Worm (Caenorhabditis elegans) whole organism, late embryonic: ENCODE results near the gene M28.8.

Source experiments
- C38D4.7 ChIP-seq: fragments of 200-800 bp; sonication (Bioruptor generic); optimal IDR thresholded peaks from 2 replicates; lab custom pipeline; 2018; ENCODE audit warnings: mild to moderate bottlenecking, missing genetic modification characterization, moderate library complexity, missing compliant biosample characterization
- K09A11.1 ChIP-seq: sonication (generic microtip); optimal IDR thresholded peaks from 2 replicates; lab custom pipeline; 2017; ENCODE audit warnings: antibody characterized with exemption, mild to moderate bottlenecking, missing genetic modification characterization, missing compliant biosample characterization; ENCODE audit not compliant: insufficient read depth
- Y22D7AL.16 ChIP-seq: sonication (generic microtip); optimal IDR thresholded peaks from 2 replicates; lab custom pipeline; 2016; ENCODE audit warnings: missing genetic modification characterization, missing compliant biosample characterization
- ama-1 ChIP-seq: fragments of 150-350 bp; optimal IDR thresholded peaks from 2 replicates; lab custom pipeline; 2014
- ceh-18 ChIP-seq: sonication (generic microtip); optimal IDR thresholded peaks from 2 replicates; lab custom pipeline; 2016; ENCODE audit warnings: missing genetic modification characterization, missing compliant biosample characterization
- ceh-2 ChIP-seq: sonication (generic microtip); optimal IDR thresholded peaks from 2 replicates; lab custom pipeline; 2016; ENCODE audit warnings: missing genotype, missing genetic modification characterization, missing compliant biosample characterization
- ceh-24 ChIP-seq: sonication (generic microtip); optimal IDR thresholded peaks from 2 replicates; lab custom pipeline; 2016; ENCODE audit warnings: mild to moderate bottlenecking, missing genetic modification characterization, missing compliant biosample characterization
- ceh-30 ChIP-seq: fragments of 150-350 bp; optimal IDR thresholded peaks from 2 replicates; lab custom pipeline; 2014; ENCODE audit warnings: missing biosample characterization, missing genetic modification characterization
- ceh-34 ChIP-seq: sonication (generic microtip); optimal IDR thresholded peaks from 2 replicates; lab custom pipeline; 2016; ENCODE audit warnings: mild to moderate bottlenecking, missing genetic modification characterization, missing compliant biosample characterization
- ceh-9 ChIP-seq: sonication (generic microtip); optimal IDR thresholded peaks from 2 replicates; lab custom pipeline; 2016; ENCODE audit warnings: mild to moderate bottlenecking, missing genetic modification characterization, inconsistent platforms, missing compliant biosample characterization
- che-1 ChIP-seq: sonication (generic microtip); optimal IDR thresholded peaks from 2 replicates; lab custom pipeline; 2016; ENCODE audit warnings: mild to moderate bottlenecking, missing genetic modification characterization, missing compliant biosample characterization
- dmd-4 ChIP-seq: sonication (generic microtip); optimal IDR thresholded peaks from 2 replicates; lab custom pipeline; 2016; ENCODE audit warnings: borderline replicate concordance, missing genetic modification characterization, missing compliant biosample characterization
- dve-1 ChIP-seq: sonication (generic microtip); optimal IDR thresholded peaks from 2 replicates; lab custom pipeline; 2017; ENCODE audit warnings: antibody characterized with exemption, mild to moderate bottlenecking, missing genetic modification characterization, missing compliant biosample characterization
- ets-4 ChIP-seq: sonication (generic microtip); optimal IDR thresholded peaks from 2 replicates; lab custom pipeline; 2016; ENCODE audit warnings: missing genetic modification characterization, missing compliant biosample characterization
- eyg-1 ChIP-seq: sonication (generic microtip); optimal IDR thresholded peaks from 2 replicates; lab custom pipeline; 2016; ENCODE audit warnings: missing genotype, missing genetic modification characterization, missing compliant biosample characterization
- fkh-10 ChIP-seq: fragments of 150-350 bp; optimal IDR thresholded peaks from 2 replicates; lab custom pipeline; 2014; ENCODE audit warnings: missing biosample characterization, missing genetic modification reagents, missing genetic modification characterization
- fkh-6 ChIP-seq: sonication (generic microtip); optimal IDR thresholded peaks from 2 replicates; lab custom pipeline; 2016; ENCODE audit warnings: missing genetic modification characterization, missing compliant biosample characterization
- hlh-15 ChIP-seq: sonication (generic microtip); optimal IDR thresholded peaks from 2 replicates; lab custom pipeline; 2016; ENCODE audit warnings: missing genetic modification characterization, missing compliant biosample characterization
- lim-6 ChIP-seq: sonication (generic microtip); optimal IDR thresholded peaks from 2 replicates; lab custom pipeline; 2016; ENCODE audit warnings: missing genetic modification characterization, missing compliant biosample characterization
- lin-11 ChIP-seq: fragments of 200-800 bp; sonication (Bioruptor generic); optimal IDR thresholded peaks from 2 replicates; lab custom pipeline; 2018; ENCODE audit warnings: mild to moderate bottlenecking, missing genetic modification characterization, missing compliant biosample characterization
- madf-2 ChIP-seq: sonication (generic microtip); optimal IDR thresholded peaks from 2 replicates; lab custom pipeline; 2017; ENCODE audit warnings: missing genetic modification characterization, missing compliant biosample characterization
- mec-3 ChIP-seq: sonication (generic microtip); optimal IDR thresholded peaks from 2 replicates; lab custom pipeline; 2016; ENCODE audit warnings: borderline replicate concordance, missing genetic modification characterization, missing compliant biosample characterization
- nfya-1 ChIP-seq: sonication (generic microtip); optimal IDR thresholded peaks from 2 replicates; lab custom pipeline; 2017; ENCODE audit warnings: missing genetic modification characterization, mild to moderate bottlenecking, missing compliant biosample characterization, antibody characterized with exemption, moderate library complexity
- nhr-11 ChIP-seq: fragments of 150-350 bp; optimal IDR thresholded peaks from 2 replicates; lab custom pipeline; 2014; ENCODE audit warnings: missing biosample characterization, missing genetic modification characterization
- nhr-232 ChIP-seq: sonication (generic microtip); optimal IDR thresholded peaks from 2 replicates; lab custom pipeline; 2016; ENCODE audit warnings: missing genetic modification characterization, missing compliant biosample characterization
- npax-4 ChIP-seq: sonication (generic microtip); optimal IDR thresholded peaks from 2 replicates; lab custom pipeline; 2016; ENCODE audit warnings: missing genetic modification characterization, missing compliant biosample characterization
- pag-3 ChIP-seq: sonication (generic microtip); optimal IDR thresholded peaks from 2 replicates; lab custom pipeline; 2016; ENCODE audit warnings: missing compliant biosample characterization, missing genetic modification characterization, borderline replicate concordance
- pat-9 ChIP-seq: fragments of 200-800 bp; sonication (Bioruptor generic); optimal IDR thresholded peaks from 2 replicates; lab custom pipeline; 2018; ENCODE audit warnings: mild to moderate bottlenecking, missing genetic modification characterization, moderate library complexity, missing compliant biosample characterization
- pax-1 ChIP-seq: fragments of 150-350 bp; optimal IDR thresholded peaks from 2 replicates; lab custom pipeline; 2014; ENCODE audit warnings: missing biosample characterization, missing genetic modification characterization
- pha-2 ChIP-seq: sonication (generic microtip); optimal IDR thresholded peaks from 2 replicates; lab custom pipeline; 2017; ENCODE audit warnings: mild to moderate bottlenecking, missing genetic modification characterization, missing compliant biosample characterization
- rnt-1 ChIP-seq: sonication (generic microtip); optimal IDR thresholded peaks from 2 replicates; lab custom pipeline; 2016; ENCODE audit warnings: missing genetic modification characterization, missing compliant biosample characterization
- sox-4 ChIP-seq: sonication (generic microtip); optimal IDR thresholded peaks from 2 replicates; lab custom pipeline; 2017; ENCODE audit warnings: mild to moderate bottlenecking, missing genetic modification characterization, inconsistent platforms, missing compliant biosample characterization
- syd-9 ChIP-seq: sonication (generic microtip); optimal IDR thresholded peaks from 2 replicates; lab custom pipeline; 2016; ENCODE audit warnings: mild to moderate bottlenecking, missing genetic modification characterization, moderate library complexity, missing compliant biosample characterization
- tbx-2 ChIP-seq: sonication (generic microtip); optimal IDR thresholded peaks from 2 replicates; lab custom pipeline; 2016; ENCODE audit warnings: missing genetic modification characterization, missing compliant biosample characterization
- ttx-3 ChIP-seq: sonication (generic microtip); optimal IDR thresholded peaks from 2 replicates; lab custom pipeline; 2016; ENCODE audit warnings: missing genetic modification reagents, missing genetic modification characterization, missing compliant biosample characterization
- unc-3 ChIP-seq, 2 experiments: fragments of 200-800 bp in 1 of 2; sonication (Bioruptor generic) in 1 of 2; sonication (generic microtip) in 1 of 2; conservative IDR thresholded peaks in 1 of 2; optimal IDR thresholded peaks in 1 of 2; 2 replicates each; pipeline versions ENCODE4 v1.3.6 to Lab custom; 2016 to 2022; ENCODE audit warnings: missing compliant biosample characterization in 2 of 2, missing genetic modification characterization in 2 of 2, missing genetic modification reagents in 1 of 2
- ztf-16 ChIP-seq: sonication (generic microtip); optimal IDR thresholded peaks from 2 replicates; lab custom pipeline; 2017; ENCODE audit warnings: missing genetic modification characterization, missing compliant biosample characterization

Gene M28.8

DNA sequence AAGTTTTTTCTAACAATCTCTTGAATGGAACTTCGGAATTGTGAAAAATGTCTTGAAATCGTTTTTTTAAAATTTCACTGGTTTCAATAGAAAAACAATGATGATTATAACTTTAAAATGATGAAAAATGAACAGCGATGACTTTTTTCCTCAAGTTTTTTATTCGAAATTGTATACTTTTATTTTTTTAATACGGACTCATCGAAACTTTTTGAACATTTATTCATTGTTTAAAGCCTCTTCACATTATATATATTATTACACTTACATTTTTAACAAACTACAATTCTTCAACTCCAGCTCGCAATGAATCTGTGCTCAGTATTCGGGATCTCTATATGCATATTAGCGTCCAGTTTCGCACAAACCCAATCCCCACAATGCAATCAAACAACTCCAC lies at the start of gene M28.8:
Gene M28.8 (plus strand): TSS at position 301 of the 400 bp plus-strand sequence.
- TF ChIP-seq ama-1 (lab: Kevin White, UChicago) = no peak

DNA sequence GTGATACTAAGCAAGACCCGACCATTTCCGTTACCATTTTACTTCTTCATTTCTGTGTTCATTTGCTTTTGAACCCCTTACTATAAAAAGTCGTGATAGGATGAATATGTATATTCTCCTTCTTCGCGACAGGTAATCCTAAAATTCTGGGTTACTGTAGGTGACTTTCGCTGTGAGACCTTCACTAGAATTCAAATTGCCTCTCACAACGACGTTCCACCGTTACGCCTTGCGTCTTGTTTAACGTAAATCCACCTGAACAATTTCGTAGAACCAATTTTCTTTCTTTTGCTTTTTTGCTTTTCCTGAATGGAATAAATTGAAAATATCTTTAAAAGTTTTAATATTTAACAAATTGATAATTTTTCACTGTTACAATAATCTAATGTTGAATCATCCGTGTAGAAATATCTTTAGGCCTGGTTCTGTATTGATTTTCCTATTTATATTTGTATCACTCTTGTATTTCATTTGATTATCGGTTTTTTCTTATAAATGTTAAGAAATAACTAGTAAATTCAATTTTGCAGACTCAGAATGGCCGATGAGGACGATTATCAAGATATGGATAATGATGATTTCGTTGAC lies 49.1 kb upstream of the M28.8 start, which contains the start of gene rpb-6:
Gene rpb-6 (plus strand): TSS at position 538 of the 588 bp plus-strand sequence.
- TF ChIP-seq ama-1 (lab: Kevin White, UChicago) (no peak), pax-1 (tag; lab: Kevin White, UChicago) (no peak), pat-9 (tag; lab: Kevin White, UChicago) (no peak), madf-2 (tag; lab: Kevin White, UChicago) (no peak), lim-6 (tag; lab: Kevin White, UChicago) (no peak), ztf-16 (no peak), ttx-3 (tag; lab: Kevin White, UChicago) (no peak), nhr-232 (tag; lab: Kevin White, UChicago) (no peak)

DNA sequence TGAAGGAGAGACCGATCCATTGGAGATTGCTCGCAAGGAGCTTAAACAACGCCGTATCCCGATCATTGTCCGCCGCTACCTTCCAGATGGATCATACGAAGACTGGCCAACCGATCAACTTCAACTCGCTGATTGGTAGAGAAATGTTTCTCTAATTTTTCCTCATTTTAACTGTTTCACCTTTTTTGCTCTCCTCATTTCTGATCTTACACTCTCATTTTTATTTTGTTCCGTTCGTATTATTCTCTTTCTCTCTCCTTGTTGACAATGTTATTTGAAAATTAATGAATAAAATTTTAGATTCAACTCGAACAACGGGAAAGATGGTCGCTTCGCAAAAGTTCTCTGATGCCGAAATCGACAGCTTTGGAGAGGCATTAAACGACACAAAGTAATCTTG lies 48.4 kb upstream of the M28.8 start, which contains the start of gene dohh-1:
Gene dohh-1 (plus strand): TSS at position 301 of the 400 bp plus-strand sequence.
- TF ChIP-seq rnt-1 (tag; lab: Kevin White, UChicago) (no peak), fkh-6 (tag; lab: Kevin White, UChicago) (no peak), mec-3 (no peak), lin-11 (tag; lab: Kevin White, UChicago) (no peak), sox-4 (tag; lab: Kevin White, UChicago) (no peak), pag-3 (no peak), dve-1 (tag; lab: Kevin White, UChicago) (no peak), npax-4 (no peak), unc-3 (GFP tag; conservative IDR thresholded peaks at IDR 0.05; lab: Robert Waterston, UW) (no peak), unc-3 (tag; optimal IDR thresholded peaks at IDR 0.05; lab: Kevin White, UChicago) (no peak), C38D4.7 (GFP tag; lab: Kevin White, UChicago) (no peak), ceh-24 (no peak)
- TF ChIP-seq, all 69 proteins: peak for 0

DNA sequence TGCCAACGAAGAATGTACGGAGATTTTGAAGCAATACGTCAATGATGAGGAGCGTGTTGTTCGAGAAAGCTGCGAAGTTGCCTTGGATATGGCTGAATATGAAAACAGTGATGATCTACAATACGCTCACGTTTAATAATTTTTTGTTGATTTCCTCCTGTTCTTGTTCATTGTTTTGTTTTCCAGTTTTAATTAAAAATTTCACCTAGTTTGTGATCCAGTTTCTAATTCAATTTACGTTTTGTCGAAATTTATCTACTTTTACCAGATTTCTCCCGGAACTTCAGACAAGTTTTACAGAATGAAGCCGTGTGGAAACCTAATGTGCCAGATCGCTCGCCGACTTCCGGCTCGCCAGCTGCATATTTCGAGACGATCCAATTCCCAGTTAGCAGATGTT lies 47.2 kb upstream of the M28.8 start, which contains the start of gene dap-3:
Gene dap-3 (plus strand): TSS at position 301 of the 400 bp plus-strand sequence.
- TF ChIP-seq ceh-2 (tag; lab: Kevin White, UChicago) = no peak

DNA sequence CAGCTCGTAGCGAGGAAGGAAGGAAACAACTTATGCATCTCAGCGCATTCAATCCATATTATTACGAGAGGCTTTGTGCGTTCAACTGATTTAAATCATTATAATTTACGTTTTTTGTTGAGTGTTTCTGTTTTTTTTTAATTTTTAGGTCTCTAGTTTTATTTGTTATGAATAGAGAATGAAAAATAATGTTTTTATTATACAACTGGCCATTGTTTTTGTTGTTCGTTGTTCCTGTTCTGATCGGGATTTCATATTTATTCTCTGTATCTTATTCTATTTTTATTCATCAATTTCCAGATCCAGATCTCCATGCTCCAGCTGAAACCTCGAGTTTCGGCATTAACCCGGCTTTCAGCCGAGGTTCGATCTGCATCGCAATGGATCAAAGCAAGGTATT lies 45.7 kb upstream of the M28.8 start, which contains the start of gene mrps-22:
Gene mrps-22 (plus strand): TSS at position 301 of the 400 bp plus-strand sequence.
- TF ChIP-seq Y22D7AL.16 = no peak

DNA sequence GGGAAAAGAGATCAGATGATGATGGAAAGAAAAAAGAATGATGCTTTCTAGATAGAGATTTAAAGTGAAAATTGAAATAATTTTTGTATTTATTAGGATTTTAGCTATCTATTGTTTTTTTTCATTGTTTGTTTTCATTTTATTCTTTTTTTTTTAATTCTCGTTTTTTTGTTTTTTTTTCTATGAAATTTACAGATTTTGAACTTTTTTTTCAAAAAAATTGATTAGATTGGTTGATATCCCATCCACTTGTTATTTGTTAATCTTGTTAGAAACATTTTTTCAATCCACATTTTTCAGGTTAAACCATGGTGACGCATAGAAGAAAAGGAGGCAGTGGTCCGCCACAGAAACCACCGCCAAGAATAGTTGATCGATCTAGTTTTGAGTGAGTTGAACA lies 44.0 kb upstream of the M28.8 start, which contains the start of gene algn-9:
Gene algn-9 (plus strand): TSS at position 301 of the 400 bp plus-strand sequence.
- TF ChIP-seq ceh-9 (tag; lab: Kevin White, UChicago) = no peak
- TF ChIP-seq che-1 (tag; lab: Kevin White, UChicago) = no peak
- TF ChIP-seq syd-9 (tag; lab: Kevin White, UChicago) = no peak
- no peak for TF ChIP-seq fkh-10 (GFP tag; lab: Kevin White, UChicago)
- no peak for TF ChIP-seq Y22D7AL.16
- no peak for TF ChIP-seq ceh-34 (tag; lab: Kevin White, UChicago)
- TF ChIP-seq eyg-1 (tag; lab: Kevin White, UChicago) = no peak
- TF ChIP-seq ets-4 (tag; lab: Kevin White, UChicago) = no peak
- TF ChIP-seq dmd-4 (tag; lab: Kevin White, UChicago) = no peak

DNA sequence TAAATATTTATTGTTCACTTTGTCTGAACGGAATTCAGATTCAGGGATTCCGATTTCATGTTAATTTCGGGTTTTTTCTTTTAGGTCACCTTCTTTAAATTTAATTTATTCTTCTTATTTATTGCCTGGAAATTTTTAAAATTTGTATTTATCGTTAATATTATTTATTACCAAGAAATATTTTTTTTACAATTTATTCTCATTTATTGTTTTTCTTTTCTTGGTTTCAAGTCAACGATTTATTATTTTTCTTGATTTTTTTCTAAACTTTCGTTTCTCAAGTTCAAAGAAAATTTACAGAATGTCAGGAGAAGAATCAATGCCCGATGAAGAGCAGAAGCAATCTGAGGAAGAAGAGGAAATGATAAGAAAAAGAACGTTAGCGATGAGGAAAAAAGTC lies 40.3 kb upstream of the M28.8 start, which contains the start of gene crn-3:
Gene crn-3 (plus strand): TSS at position 301 of the 400 bp plus-strand sequence.
- TF ChIP-seq ceh-2 (tag; lab: Kevin White, UChicago) (no peak), C38D4.7 (GFP tag; lab: Kevin White, UChicago) (no peak), nhr-11 (tag; lab: Kevin White, UChicago) (no peak), tbx-2 (tag; lab: Kevin White, UChicago) (no peak), ceh-30 (tag; lab: Kevin White, UChicago) (no peak), pha-2 (tag; lab: Kevin White, UChicago) (no peak), nfya-1 (tag; lab: Kevin White, UChicago) (no peak), rnt-1 (tag; lab: Kevin White, UChicago) (no peak), ceh-18 (no peak), unc-3 (GFP tag; conservative IDR thresholded peaks at IDR 0.05; lab: Robert Waterston, UW) (no peak), unc-3 (tag; optimal IDR thresholded peaks at IDR 0.05; lab: Kevin White, UChicago) (no peak), K09A11.1 (tag; lab: Kevin White, UChicago) (no peak), che-1 (tag; lab: Kevin White, UChicago) (no peak), ets-4 (tag; lab: Kevin White, UChicago) (no peak), eyg-1 (tag; lab: Kevin White, UChicago) (no peak), mec-3 (no peak), hlh-15 (tag; lab: Kevin White, UChicago) (no peak), sox-4 (tag; lab: Kevin White, UChicago) (no peak)
